Worm (Caenorhabditis elegans) whole organism, L3 larva: ENCODE measurements around the gene K02C4.2.

Source experiments
- R02D3.7 ChIP-seq: fragments of 150-350 bp; optimal IDR thresholded peaks from 2 replicates; lab custom pipeline; 2014; ENCODE audit warnings: missing biosample characterization, missing genetic modification characterization
- ZK546.5 ChIP-seq: sonication (generic microtip); optimal IDR thresholded peaks from 2 replicates; lab custom pipeline; 2017; ENCODE audit warnings: missing biosample characterization, missing genetic modification characterization
- aly-2 ChIP-seq: fragments of 150-350 bp; optimal IDR thresholded peaks from 2 replicates; lab custom pipeline; 2014; ENCODE audit warnings: missing biosample characterization, missing genetic modification characterization
- ama-1 ChIP-seq: fragments of 150-350 bp; optimal IDR thresholded peaks from 2 replicates; lab custom pipeline; 2018
- ceh-16 ChIP-seq: sonication (generic microtip); optimal IDR thresholded peaks from 2 replicates; lab custom pipeline; 2017; ENCODE audit warnings: missing biosample characterization, missing genetic modification characterization
- ceh-28 ChIP-seq: fragments of 150-350 bp; optimal IDR thresholded peaks from 2 replicates; lab custom pipeline; 2014; ENCODE audit warnings: missing biosample characterization, missing genetic modification reagents, missing genetic modification characterization
- ceh-82 ChIP-seq: fragments of 150-350 bp; optimal IDR thresholded peaks from 2 replicates; lab custom pipeline; 2014; ENCODE audit warnings: missing biosample characterization, missing genetic modification characterization
- ceh-9 ChIP-seq: sonication (generic microtip); optimal IDR thresholded peaks from 2 replicates; lab custom pipeline; 2018; ENCODE audit warnings: missing biosample characterization, missing genetic modification characterization
- daf-12 ChIP-seq: fragments of 150-350 bp; optimal IDR thresholded peaks from 2 replicates; lab custom pipeline; 2014; ENCODE audit warnings: missing biosample characterization, missing genetic modification reagents, missing genetic modification characterization
- egl-27 ChIP-seq: sonication (generic microtip); optimal IDR thresholded peaks from 4 replicates; lab custom pipeline; 2017; ENCODE audit warnings: missing biosample characterization, missing genetic modification reagents, missing genetic modification characterization
- egl-5 ChIP-seq: fragments of 150-350 bp; optimal IDR thresholded peaks from 2 replicates; lab custom pipeline; 2017; ENCODE audit warnings: missing biosample characterization, missing genetic modification reagents, missing genetic modification characterization, inconsistent platforms
- elt-1 ChIP-seq: fragments of 150-350 bp; optimal IDR thresholded peaks from 2 replicates; lab custom pipeline; 2014; ENCODE audit warnings: missing biosample characterization, missing genetic modification characterization
- elt-2 ChIP-seq: sonication (generic microtip); optimal IDR thresholded peaks from 2 replicates; lab custom pipeline; 2016; ENCODE audit warnings: missing genetic modification reagents, mild to moderate bottlenecking, missing genetic modification characterization, missing compliant biosample characterization
- elt-3 ChIP-seq, 3 experiments: fragments of 150-350 bp in 1 of 3; sonication (generic microtip) in 2 of 3; optimal IDR thresholded peaks; 2 replicates in 2 of 3; 4 replicates in 1 of 3; lab custom pipeline; 2014 to 2017; ENCODE audit warnings: missing biosample characterization in 3 of 3, missing genetic modification characterization in 3 of 3
- eor-1 ChIP-seq, 2 experiments: fragments of 150-350 bp; optimal IDR thresholded peaks; 2 replicates each; lab custom pipeline; 2014 to 2018; ENCODE audit warnings: missing biosample characterization in 2 of 2, missing genetic modification characterization in 2 of 2
- fkh-10 ChIP-seq: sonication (generic microtip); optimal IDR thresholded peaks from 2 replicates; lab custom pipeline; 2017; ENCODE audit warnings: missing biosample characterization, missing genetic modification reagents, missing genetic modification characterization
- fkh-2 ChIP-seq: fragments of 150-350 bp; optimal IDR thresholded peaks from 2 replicates; lab custom pipeline; 2014; ENCODE audit warnings: missing biosample characterization, missing genetic modification reagents, missing genetic modification characterization
- fos-1 ChIP-seq: fragments of 150-350 bp; optimal IDR thresholded peaks from 2 replicates; lab custom pipeline; 2014; ENCODE audit warnings: missing biosample characterization, missing genetic modification characterization
- hmg-11 ChIP-seq: sonication (generic microtip); optimal IDR thresholded peaks from 2 replicates; lab custom pipeline; 2016; ENCODE audit warnings: missing genetic modification characterization, missing compliant biosample characterization
- jun-1 ChIP-seq: fragments of 150-350 bp; optimal IDR thresholded peaks from 2 replicates; lab custom pipeline; 2014; ENCODE audit warnings: missing biosample characterization, missing genetic modification reagents, missing genetic modification characterization
- lin-15B ChIP-seq: fragments of 150-350 bp; optimal IDR thresholded peaks from 2 replicates; lab custom pipeline; 2014; ENCODE audit warnings: missing biosample characterization, missing genetic modification characterization
- lin-39 ChIP-seq: fragments of 150-350 bp; optimal IDR thresholded peaks from 2 replicates; lab custom pipeline; 2018; ENCODE audit warnings: missing biosample characterization, missing genetic modification reagents, missing genetic modification characterization
- lsy-12 ChIP-seq: sonication (generic microtip); optimal IDR thresholded peaks from 2 replicates; lab custom pipeline; 2016; ENCODE audit warnings: mild to moderate bottlenecking, missing genetic modification characterization, missing compliant biosample characterization
- mdl-1 ChIP-seq: fragments of 150-350 bp; optimal IDR thresholded peaks from 2 replicates; lab custom pipeline; 2014; ENCODE audit warnings: missing biosample characterization, missing genetic modification characterization
- mml-1 ChIP-seq: fragments of 150-350 bp; sonication (generic microtip); optimal IDR thresholded peaks from 3 replicates; lab custom pipeline; 2014; ENCODE audit warnings: missing biosample characterization, missing genetic modification characterization
- nfya-1 ChIP-seq: sonication (generic microtip); optimal IDR thresholded peaks from 2 replicates; lab custom pipeline; 2017; ENCODE audit warnings: missing genetic modification characterization, mild to moderate bottlenecking, missing compliant biosample characterization, antibody characterized with exemption, moderate library complexity; ENCODE audit not compliant: insufficient read depth
- nhr-11 ChIP-seq: fragments of 150-350 bp; optimal IDR thresholded peaks from 2 replicates; lab custom pipeline; 2014; ENCODE audit warnings: missing biosample characterization, missing genetic modification characterization
- nhr-12 ChIP-seq: fragments of 150-350 bp; optimal IDR thresholded peaks from 2 replicates; lab custom pipeline; 2014; ENCODE audit warnings: missing biosample characterization, missing genetic modification characterization
- nhr-23 ChIP-seq: fragments of 150-350 bp; optimal IDR thresholded peaks from 2 replicates; lab custom pipeline; 2014; ENCODE audit warnings: missing biosample characterization, missing genetic modification reagents, missing genetic modification characterization
- nhr-237 ChIP-seq: fragments of 150-350 bp; optimal IDR thresholded peaks from 2 replicates; lab custom pipeline; 2014; ENCODE audit warnings: missing biosample characterization, missing genetic modification characterization
- nhr-25 ChIP-seq: sonication (generic microtip); optimal IDR thresholded peaks from 2 replicates; lab custom pipeline; 2017; ENCODE audit warnings: missing biosample characterization, missing genetic modification characterization
- nhr-28 ChIP-seq: fragments of 150-350 bp; optimal IDR thresholded peaks from 2 replicates; lab custom pipeline; 2014; ENCODE audit warnings: missing biosample characterization, missing genetic modification characterization
- nhr-43 ChIP-seq: sonication (generic microtip); optimal IDR thresholded peaks from 2 replicates; lab custom pipeline; 2016; ENCODE audit warnings: mild to moderate bottlenecking, missing genetic modification characterization, missing compliant biosample characterization; ENCODE audit not compliant: poor library complexity, severe bottlenecking
- nhr-67 ChIP-seq: fragments of 150-350 bp; optimal IDR thresholded peaks from 2 replicates; lab custom pipeline; 2014; ENCODE audit warnings: missing biosample characterization, missing genetic modification characterization
- nhr-76 ChIP-seq: fragments of 150-350 bp; sonication (generic microtip); optimal IDR thresholded peaks from 5 replicates; lab custom pipeline; 2014; ENCODE audit warnings: missing biosample characterization, missing genetic modification characterization
- nhr-77 ChIP-seq: fragments of 150-350 bp; optimal IDR thresholded peaks from 2 replicates; lab custom pipeline; 2014; ENCODE audit warnings: missing biosample characterization, missing genetic modification characterization
- pha-4 ChIP-seq: fragments of 150-350 bp; optimal IDR thresholded peaks from 2 replicates; lab custom pipeline; 2014; ENCODE audit warnings: missing biosample characterization, missing genetic modification reagents, missing genetic modification characterization
- pqm-1 ChIP-seq: fragments of 150-350 bp; optimal IDR thresholded peaks from 2 replicates; lab custom pipeline; 2017; ENCODE audit warnings: missing biosample characterization, missing genetic modification characterization, inconsistent platforms
- sea-2 ChIP-seq: fragments of 150-350 bp; sonication (generic microtip); optimal IDR thresholded peaks from 4 replicates; lab custom pipeline; 2014; ENCODE audit warnings: missing biosample characterization, missing genetic modification reagents, missing genetic modification characterization
- skn-1 ChIP-seq: fragments of 150-350 bp; optimal IDR thresholded peaks from 2 replicates; lab custom pipeline; 2014; ENCODE audit warnings: missing biosample characterization, missing genetic modification characterization
- snpc-4 ChIP-seq: fragments of 150-350 bp; optimal IDR thresholded peaks from 2 replicates; lab custom pipeline; 2014; ENCODE audit warnings: missing biosample characterization, missing genetic modification characterization
- tbx-2 ChIP-seq: sonication (generic microtip); optimal IDR thresholded peaks from 2 replicates; lab custom pipeline; 2016; ENCODE audit warnings: mild to moderate bottlenecking, missing genetic modification characterization, missing compliant biosample characterization
- unc-39 ChIP-seq: sonication (generic microtip); optimal IDR thresholded peaks from 4 replicates; lab custom pipeline; 2017; ENCODE audit warnings: missing biosample characterization, missing genetic modification characterization
- unc-62 ChIP-seq: fragments of 150-350 bp; sonication (generic microtip); optimal IDR thresholded peaks from 4 replicates; lab custom pipeline; 2014; ENCODE audit warnings: missing biosample characterization, missing genetic modification reagents, missing genetic modification characterization
- zag-1 ChIP-seq: fragments of 150-350 bp; optimal IDR thresholded peaks from 2 replicates; lab custom pipeline; 2014; ENCODE audit warnings: missing biosample characterization, missing genetic modification characterization
- ztf-11 ChIP-seq: fragments of 150-350 bp; optimal IDR thresholded peaks from 2 replicates; lab custom pipeline; 2014; ENCODE audit warnings: missing biosample characterization, missing genetic modification characterization
- ztf-4 ChIP-seq: fragments of 150-350 bp; optimal IDR thresholded peaks from 2 replicates; lab custom pipeline; 2014; ENCODE audit warnings: missing biosample characterization, missing genetic modification characterization

K02C4.2 gene

DNA sequence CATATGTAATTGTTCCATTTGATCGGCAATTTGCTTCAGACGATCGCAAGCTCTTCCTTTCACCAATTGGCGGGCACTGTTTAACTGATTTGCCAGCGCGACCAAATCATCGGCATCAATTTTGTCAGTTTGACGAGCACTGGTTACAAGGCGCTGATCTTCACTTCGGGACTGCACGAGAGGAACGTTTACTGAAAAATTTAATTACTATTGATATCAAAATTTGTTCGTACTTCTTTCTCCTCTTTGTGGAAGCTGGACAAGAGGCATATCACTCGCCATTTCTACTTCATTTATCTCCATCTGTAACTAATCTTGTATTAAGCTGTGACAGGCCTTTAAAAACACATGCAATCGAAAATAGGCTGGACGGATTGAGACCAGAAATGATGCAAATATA lies 37.7 kb upstream of the K02C4.2 start, which contains the start of gene C08B11.9:
Gene C08B11.9 (minus strand): TSS at position 307 of the 400 bp plus-strand sequence.
- TF ChIP-seq nhr-77: no peak

ce11 chrII:8039416-8039815 lies 36.1 kb upstream of the K02C4.2 start, which contains the start of the genes ubh-4 and algn-6:
Gene ubh-4 (minus strand): TSS chrII:8039597.
Gene algn-6 (plus strand): TSS chrII:8039802.
- TF ChIP-seq pqm-1: peak; percentile 15
- TF ChIP-seq ama-1 (lab: Kevin White, UChicago): no peak
- no peak for TF ChIP-seq nhr-77
- peak; percentile 43 for TF ChIP-seq nhr-25 (tag; lab: Kevin White, UChicago)
- TF ChIP-seq elt-1 (tag; lab: Kevin White, UChicago): no peak
- TF ChIP-seq pha-4 (tag; lab: Kevin White, UChicago): peak; percentile 78
- TF ChIP-seq ztf-4 (tag; lab: Kevin White, UChicago): no peak
- no peak for TF ChIP-seq tbx-2 (tag; lab: Kevin White, UChicago)
- no peak for TF ChIP-seq sea-2 (GFP tag; lab: Kevin White, UChicago)
- no peak for TF ChIP-seq mdl-1 (tag; lab: Kevin White, UChicago)
- TF ChIP-seq eor-1 (tag; optimal IDR thresholded peaks at IDR 0.05; lab: Kevin White, UChicago): no peak
- TF ChIP-seq lin-39 (tag; lab: Kevin White, UChicago): no peak
- peak; percentile 72 for TF ChIP-seq nfya-1 (tag; lab: Kevin White, UChicago)
- TF ChIP-seq lsy-12 (tag; lab: Kevin White, UChicago): no peak
- no peak for TF ChIP-seq nhr-67 (tag; lab: Kevin White, UChicago)
- TF ChIP-seq R02D3.7 (tag; lab: Kevin White, UChicago): no peak
- no peak for TF ChIP-seq zag-1 (tag; lab: Kevin White, UChicago)
- TF ChIP-seq nhr-28 (tag; lab: Kevin White, UChicago): no peak
- TF ChIP-seq elt-3 (tag; optimal IDR thresholded peaks at IDR 0.05; lab: Kevin White, UChicago): no peak
- no peak for TF ChIP-seq nhr-12 (tag; lab: Kevin White, UChicago)
- no peak for TF ChIP-seq skn-1 (tag; lab: Kevin White, UChicago)
- TF ChIP-seq nhr-11 (tag; lab: Kevin White, UChicago): no peak
- TF ChIP-seq egl-5 (tag; lab: Kevin White, UChicago): no peak
- no peak for TF ChIP-seq fos-1
- TF ChIP-seq egl-27 (tag; lab: Kevin White, UChicago): no peak
- no peak for TF ChIP-seq ZK546.5
- TF ChIP-seq ztf-11 (tag; lab: Kevin White, UChicago): no peak
- peak; percentile 89 for TF ChIP-seq lin-15B (tag; lab: Kevin White, UChicago)
- TF ChIP-seq ceh-16 (tag; lab: Kevin White, UChicago): no peak
- TF ChIP-seq mml-1 (tag; lab: Kevin White, UChicago): no peak
- TF ChIP-seq snpc-4: peak; percentile 75
- TF ChIP-seq unc-39 (tag; lab: Kevin White, UChicago): no peak
- no peak for TF ChIP-seq jun-1 (tag; lab: Kevin White, UChicago)
- no peak for TF ChIP-seq nhr-237 (tag; lab: Kevin White, UChicago)
- TF ChIP-seq aly-2 (tag; lab: Kevin White, UChicago): no peak
- no peak for TF ChIP-seq nhr-76 (tag; lab: Kevin White, UChicago)
- no peak for TF ChIP-seq ceh-9
- TF ChIP-seq nhr-43 (tag; lab: Kevin White, UChicago): peak; percentile 75
- TF ChIP-seq unc-62 (GFP tag; lab: Kevin White, UChicago): no peak
- TF ChIP-seq ceh-28: no peak
- peak; percentile 50 for TF ChIP-seq nhr-23 (tag; lab: Kevin White, UChicago)
- no peak for TF ChIP-seq ceh-82
- no peak for TF ChIP-seq fkh-2
- TF ChIP-seq fkh-10 (GFP tag; lab: Kevin White, UChicago): no peak
- TF ChIP-seq hmg-11: no peak
- TF ChIP-seq daf-12 (tag; lab: Kevin White, UChicago): no peak
- peak; percentile 34 for TF ChIP-seq elt-2 (tag; lab: Kevin White, UChicago)
